Worm (Caenorhabditis elegans): Measurements from ENCODE around the gene C16C4.18.

DNA sequence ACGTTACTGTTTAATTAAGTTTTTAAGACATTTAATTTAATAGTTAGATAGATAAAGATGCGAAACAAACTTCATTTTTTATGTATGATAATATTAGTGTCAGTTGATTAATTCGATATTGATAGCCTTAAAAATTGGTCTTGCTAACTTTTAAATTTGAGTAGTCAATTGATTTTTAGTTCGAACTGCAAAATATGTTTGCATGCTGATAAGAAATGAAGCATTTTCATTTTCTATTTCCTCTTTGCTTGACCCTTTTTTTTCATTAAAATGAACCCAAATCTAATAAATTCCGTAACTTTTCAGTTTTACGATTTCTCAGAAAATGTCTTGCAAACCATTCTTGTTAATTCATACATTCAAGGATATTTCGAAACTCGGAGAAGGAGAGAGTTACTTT is 44.0 kb upstream of the C16C4.18 start, which contains the start of gene math-22:
- TF ChIP-seq sdz-38 (tag; optimal IDR thresholded peaks at IDR 0.05) (no peak), C17E4.6 (GFP tag; IDR thresholded peaks at IDR 0.05) (no peak), ztf-28 (GFP tag; IDR thresholded peaks at IDR 0.05) (no peak), nhr-90 (tag; optimal IDR thresholded peaks at IDR 0.05) (no peak), pha-4 (tag; optimal IDR thresholded peaks at IDR 0.05) (no peak), chd-7 (tag; optimal IDR thresholded peaks at IDR 0.05) (no peak), zim-3 (tag; optimal IDR thresholded peaks at IDR 0.05) (no peak), lin-26 (GFP tag; IDR thresholded peaks at IDR 0.05) (no peak), madf-6 (GFP tag; IDR thresholded peaks at IDR 0.05) (no peak), Y53G8AR.9 (GFP tag; conservative IDR thresholded peaks at IDR 0.05) (no peak)
